Worm (Caenorhabditis elegans) whole organism, mixed stage, embryonic: ENCODE data around the gene F25B5.6.

Source experiments
- M03D4.4 ChIP-seq: sonication (generic microtip); optimal IDR thresholded peaks from 2 replicates; lab custom pipeline; 2017; ENCODE audit warnings: mild to moderate bottlenecking, missing genetic modification characterization, missing compliant biosample characterization
- bed-3 ChIP-seq: fragments of 200-800 bp; sonication (Bioruptor generic); optimal IDR thresholded peaks from 3 replicates; lab custom pipeline; 2018; ENCODE audit warnings: mild to moderate bottlenecking, missing genetic modification characterization, moderate library complexity, missing compliant biosample characterization
- blmp-1 ChIP-seq: fragments of 150-350 bp; optimal IDR thresholded peaks from 2 replicates; lab custom pipeline; 2014; ENCODE audit warnings: missing biosample characterization, missing genetic modification characterization
- ceh-39 ChIP-seq: fragments of 150-350 bp; optimal IDR thresholded peaks from 2 replicates; lab custom pipeline; 2014; ENCODE audit warnings: missing biosample characterization, missing genetic modification characterization
- ceh-43 ChIP-seq: fragments of 200-800 bp; sonication (Bioruptor generic); optimal IDR thresholded peaks from 2 replicates; lab custom pipeline; 2018; ENCODE audit warnings: mild to moderate bottlenecking, missing genetic modification characterization, moderate library complexity, missing compliant biosample characterization
- ceh-83 ChIP-seq: fragments of 200-800 bp; sonication (Bioruptor generic); optimal IDR thresholded peaks from 2 replicates; lab custom pipeline; 2018; ENCODE audit warnings: mild to moderate bottlenecking, missing genetic modification characterization, missing compliant biosample characterization
- ces-1 ChIP-seq: fragments of 150-350 bp; optimal IDR thresholded peaks from 2 replicates; lab custom pipeline; 2014; ENCODE audit warnings: missing biosample characterization, missing genetic modification reagents, missing genetic modification characterization
- drap-1 ChIP-seq: fragments of 200-800 bp; sonication (Bioruptor generic); optimal IDR thresholded peaks from 3 replicates; lab custom pipeline; 2018; ENCODE audit warnings: mild to moderate bottlenecking, missing genetic modification characterization, missing compliant biosample characterization
- elt-1 ChIP-seq: sonication (generic microtip); optimal IDR thresholded peaks from 2 replicates; lab custom pipeline; 2017; ENCODE audit warnings: missing genetic modification characterization, mild to moderate bottlenecking, missing compliant biosample characterization, antibody characterized with exemption, moderate library complexity, borderline replicate concordance; ENCODE audit not compliant: insufficient read depth
- elt-3 ChIP-seq: fragments of 150-350 bp; optimal IDR thresholded peaks from 2 replicates; lab custom pipeline; 2014; ENCODE audit warnings: missing biosample characterization, missing genetic modification characterization
- flh-1 ChIP-seq: fragments of 200-800 bp; sonication (Bioruptor generic); optimal IDR thresholded peaks from 2 replicates; lab custom pipeline; 2018; ENCODE audit warnings: mild to moderate bottlenecking, missing genetic modification characterization, moderate library complexity, missing compliant biosample characterization
- ham-2 ChIP-seq: fragments of 200-800 bp; sonication (Bioruptor generic); optimal IDR thresholded peaks from 2 replicates; lab custom pipeline; 2018; ENCODE audit warnings: mild to moderate bottlenecking, missing genetic modification characterization, missing compliant biosample characterization
- hlh-1 ChIP-seq: fragments of 150-350 bp; optimal IDR thresholded peaks from 2 replicates; lab custom pipeline; 2014; ENCODE audit warnings: missing biosample characterization, missing genetic modification reagents, missing genetic modification characterization
- lin-13 ChIP-seq: fragments of 150-350 bp; optimal IDR thresholded peaks from 2 replicates; lab custom pipeline; 2014; ENCODE audit warnings: missing biosample characterization, missing genetic modification characterization
- lin-32 ChIP-seq: fragments of 200-800 bp; sonication (Bioruptor generic); optimal IDR thresholded peaks from 2 replicates; lab custom pipeline; 2018; ENCODE audit warnings: mild to moderate bottlenecking, missing genetic modification characterization, missing compliant biosample characterization
- lsy-2 ChIP-seq: fragments of 150-350 bp; optimal IDR thresholded peaks from 2 replicates; lab custom pipeline; 2014; ENCODE audit warnings: missing biosample characterization, missing genetic modification characterization
- mab-5 ChIP-seq: fragments of 150-350 bp; optimal IDR thresholded peaks from 2 replicates; lab custom pipeline; 2014; ENCODE audit warnings: missing biosample characterization, missing genetic modification characterization
- mls-2 ChIP-seq: sonication (generic microtip); optimal IDR thresholded peaks from 2 replicates; lab custom pipeline; 2016; ENCODE audit warnings: mild to moderate bottlenecking, missing genetic modification characterization, moderate library complexity, missing compliant biosample characterization
- nhr-12 ChIP-seq: fragments of 150-350 bp; optimal IDR thresholded peaks from 2 replicates; lab custom pipeline; 2014; ENCODE audit warnings: missing biosample characterization, missing genetic modification characterization
- nhr-2 ChIP-seq: fragments of 150-350 bp; optimal IDR thresholded peaks from 2 replicates; lab custom pipeline; 2014; ENCODE audit warnings: missing biosample characterization, missing genetic modification characterization
- nhr-28 ChIP-seq: fragments of 150-350 bp; optimal IDR thresholded peaks from 2 replicates; lab custom pipeline; 2014; ENCODE audit warnings: missing biosample characterization, missing genetic modification characterization
- nhr-76 ChIP-seq: sonication (generic microtip); optimal IDR thresholded peaks from 2 replicates; lab custom pipeline; 2017; ENCODE audit warnings: missing biosample characterization, missing genetic modification characterization
- pha-4 ChIP-seq: fragments of 150-350 bp; optimal IDR thresholded peaks from 2 replicates; lab custom pipeline; 2018; ENCODE audit warnings: missing biosample characterization, missing genetic modification reagents, missing genetic modification characterization
- sem-2 ChIP-seq: fragments of 200-800 bp; sonication (Bioruptor generic); optimal IDR thresholded peaks from 2 replicates; lab custom pipeline; 2018; ENCODE audit warnings: mild to moderate bottlenecking, missing genetic modification characterization, missing compliant biosample characterization
- snpc-4 ChIP-seq: fragments of 150-350 bp; optimal IDR thresholded peaks from 2 replicates; lab custom pipeline; 2014; ENCODE audit warnings: missing biosample characterization, missing genetic modification characterization
- sptf-1 ChIP-seq: sonication (generic microtip); optimal IDR thresholded peaks from 2 replicates; lab custom pipeline; 2017; ENCODE audit warnings: mild to moderate bottlenecking, missing genetic modification characterization, moderate library complexity, missing compliant biosample characterization
- tbx-8 ChIP-seq: fragments of 200-800 bp; sonication (Bioruptor generic); optimal IDR thresholded peaks from 2 replicates; lab custom pipeline; 2018; ENCODE audit warnings: mild to moderate bottlenecking, missing genetic modification characterization, moderate library complexity, missing compliant biosample characterization
- unc-120 ChIP-seq: sonication (generic microtip); optimal IDR thresholded peaks from 2 replicates; lab custom pipeline; 2017; ENCODE audit warnings: missing genetic modification characterization, missing compliant biosample characterization; ENCODE audit not compliant: poor library complexity, severe bottlenecking
- unc-39 ChIP-seq: fragments of 150-350 bp; optimal IDR thresholded peaks from 2 replicates; lab custom pipeline; 2014; ENCODE audit warnings: missing biosample characterization, missing genetic modification characterization
- unc-62 ChIP-seq: fragments of 150-350 bp; optimal IDR thresholded peaks from 2 replicates; lab custom pipeline; 2014; ENCODE audit warnings: missing biosample characterization, missing genetic modification reagents, missing genetic modification characterization
- zip-8 ChIP-seq: fragments of 150-350 bp; optimal IDR thresholded peaks from 2 replicates; lab custom pipeline; 2014; ENCODE audit warnings: missing biosample characterization, missing genetic modification characterization
- ztf-11 ChIP-seq: fragments of 150-350 bp; optimal IDR thresholded peaks from 2 replicates; lab custom pipeline; 2014; ENCODE audit warnings: missing biosample characterization, missing genetic modification characterization

F25B5.6 gene

DNA sequence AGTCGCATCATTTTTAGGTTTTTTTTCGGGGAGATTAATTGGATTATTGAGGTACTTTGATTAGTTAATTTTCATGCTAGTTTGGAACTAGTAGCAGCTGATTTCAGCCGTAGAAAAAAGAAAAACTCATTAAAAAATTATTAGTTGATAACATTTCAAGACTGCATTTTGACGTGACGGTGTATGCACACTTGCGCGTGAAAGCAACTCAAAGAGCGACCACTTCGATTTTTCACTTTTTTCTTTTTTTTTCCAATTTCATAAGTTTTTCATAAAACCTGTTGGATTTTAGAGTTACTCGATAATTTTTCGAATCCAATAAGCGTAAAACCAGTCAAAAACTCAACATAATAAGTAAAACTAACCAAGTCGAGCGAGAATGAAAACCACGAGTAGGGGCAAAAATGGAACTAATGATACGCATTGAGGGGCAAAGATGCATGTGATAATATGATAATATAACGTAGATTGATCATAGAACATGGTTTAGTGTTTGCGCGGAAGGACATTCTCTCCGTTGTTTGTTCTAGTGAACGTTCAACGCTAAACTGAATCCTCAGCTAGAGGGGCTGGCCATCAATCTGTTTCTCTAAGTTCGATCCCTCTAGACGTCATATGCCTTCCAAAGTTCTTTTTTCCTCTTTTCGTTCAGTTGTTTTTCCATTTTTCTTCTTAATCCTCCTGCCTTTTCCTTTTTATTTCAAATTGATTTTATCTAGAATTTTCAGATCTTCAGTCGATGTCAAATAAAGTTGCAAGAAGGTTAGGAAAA lies at the start of gene F25B5.6, which contains the start of gene F25B5.3:
TSS of gene F25B5.6 (minus strand) at position 572 of the 772 bp plus-strand sequence.
TSS of gene F25B5.3 (plus strand) at position 722 of the 772 bp plus-strand sequence.
- no peak for TF ChIP-seq ceh-43 (GFP tag; lab: Kevin White, UChicago)
- no peak for TF ChIP-seq nhr-76
- peak; percentile 51 for TF ChIP-seq ces-1 (GFP tag; lab: Kevin White, UChicago)

- TF ChIP-seq nhr-2 (tag; lab: Kevin White, UChicago) (no peak), drap-1 (GFP tag; lab: Kevin White, UChicago) (no peak), ceh-39 (tag; lab: Kevin White, UChicago) (no peak), lin-32 (GFP tag; lab: Kevin White, UChicago) (no peak), ham-2 (no peak), tbx-8 (GFP tag; lab: Kevin White, UChicago) (no peak), ceh-83 (GFP tag; lab: Kevin White, UChicago) (no peak), lsy-2 (no peak), pha-4 (tag; lab: Kevin White, UChicago) (no peak), M03D4.4 (tag; lab: Kevin White, UChicago) (no peak), sem-2 (GFP tag; lab: Kevin White, UChicago) (no peak), hlh-1 (tag; lab: Kevin White, UChicago) (no peak), ces-1 (GFP tag; lab: Kevin White, UChicago) (no peak), unc-120 (tag; lab: Kevin White, UChicago) (no peak), ztf-11 (tag; lab: Kevin White, UChicago) (no peak), lin-13 (tag; lab: Kevin White, UChicago) (no peak), mls-2 (tag; lab: Kevin White, UChicago) (no peak), nhr-12 (tag; lab: Kevin White, UChicago) (no peak)
Observed at ce11 chrIII:5992913-5993312, 44.4 kb upstream of the F25B5.6 start, which contains the start of gene T04C9.1. TSS of gene T04C9.1 (plus strand) at chrIII:5993213.

- TF ChIP-seq sptf-1: peak; percentile 3
- TF ChIP-seq zip-8 (tag; lab: Kevin White, UChicago): no peak
- TF ChIP-seq unc-39 (tag; lab: Kevin White, UChicago): no peak
- TF ChIP-seq ces-1 (GFP tag; lab: Kevin White, UChicago): peak; percentile 94
Observed at ce11 chrIII:5992043-5992442, 43.5 kb upstream of the F25B5.6 start.

ce11 chrIII:5991142-5991930 lies 42.8 kb upstream of the F25B5.6 start, which contains the start of gene T04C9.2:
TSS of gene T04C9.2 (plus strand) at chrIII:5991880.
- TF ChIP-seq unc-62 (GFP tag; lab: Kevin White, UChicago): peak; percentile 51
- no peak for TF ChIP-seq sptf-1
- no peak for TF ChIP-seq M03D4.4 (tag; lab: Kevin White, UChicago)
- no peak for TF ChIP-seq mls-2 (tag; lab: Kevin White, UChicago)
- no peak for TF ChIP-seq nhr-28 (tag; lab: Kevin White, UChicago)
- no peak for TF ChIP-seq ceh-83 (GFP tag; lab: Kevin White, UChicago)
- no peak for TF ChIP-seq tbx-8 (GFP tag; lab: Kevin White, UChicago)
- no peak for TF ChIP-seq ztf-11 (tag; lab: Kevin White, UChicago)
- TF ChIP-seq pha-4 (tag; lab: Kevin White, UChicago): no peak
- no peak for TF ChIP-seq sem-2 (GFP tag; lab: Kevin White, UChicago)
- TF ChIP-seq elt-1 (tag; lab: Kevin White, UChicago): peak; percentile 12
- TF ChIP-seq, all 35 proteins: peak for 2

DNA sequence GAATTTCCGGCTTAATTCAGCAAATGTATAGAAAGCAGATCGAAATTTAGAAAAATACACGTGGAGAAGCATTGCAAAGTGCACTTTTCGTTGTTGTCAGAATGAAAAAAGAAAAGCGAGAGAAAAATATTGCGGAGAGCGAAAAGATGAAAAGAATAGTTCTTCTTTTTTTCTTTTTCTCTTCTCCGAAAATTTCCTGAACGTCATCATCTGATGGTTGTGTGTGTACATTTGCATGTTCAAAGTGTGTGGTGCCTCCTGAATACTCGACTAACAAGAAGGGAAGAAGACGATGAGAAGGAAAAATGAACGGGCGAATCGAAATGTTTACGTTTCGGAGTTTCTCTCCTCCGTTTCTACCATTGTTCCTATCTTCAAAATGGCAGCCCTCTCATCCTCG lies 41.6 kb upstream of the F25B5.6 start:
- TF ChIP-seq ham-2 (no peak), nhr-2 (tag; lab: Kevin White, UChicago) (no peak), unc-39 (tag; lab: Kevin White, UChicago) (no peak), snpc-4 (no peak), sem-2 (GFP tag; lab: Kevin White, UChicago) (no peak), mab-5 (tag; lab: Kevin White, UChicago) (no peak), mls-2 (tag; lab: Kevin White, UChicago) (no peak), lin-32 (GFP tag; lab: Kevin White, UChicago) (no peak), bed-3 (GFP tag; lab: Kevin White, UChicago) (no peak), ces-1 (GFP tag; lab: Kevin White, UChicago) (no peak), nhr-76 (no peak), unc-62 (GFP tag; lab: Kevin White, UChicago) (no peak), lsy-2 (no peak), elt-3 (tag; lab: Kevin White, UChicago) (no peak), ceh-83 (GFP tag; lab: Kevin White, UChicago) (no peak), flh-1 (GFP tag; lab: Kevin White, UChicago) (no peak), drap-1 (GFP tag; lab: Kevin White, UChicago) (no peak), M03D4.4 (tag; lab: Kevin White, UChicago) (no peak), ztf-11 (tag; lab: Kevin White, UChicago) (no peak), blmp-1 (tag; lab: Kevin White, UChicago) (no peak)
